Fruit fly (Drosophila melanogaster): ENCODE data around the gene p38a.

The p38a gene

dm6 chr3R:24105312-24105902, 46.7 kb downstream of the p38a start, which contains the start of gene Syx1A (continued):
- TF ChIP-seq nerfin-2 (GFP tag; IDR thresholded peaks at IDR 0.05; ENCODE audit: partially characterized antibody): no peak
- no peak for TF ChIP-seq maf-S (GFP tag; optimal IDR thresholded peaks at IDR 0.05)
- peak; percentile 30 for TF ChIP-seq HmgZ (tag; optimal IDR thresholded peaks at IDR 0.05)
- TF ChIP-seq Mes4 (GFP tag; optimal IDR thresholded peaks at IDR 0.05): no peak
- TF ChIP-seq dmrt11E (tag; optimal IDR thresholded peaks at IDR 0.05): no peak
- no peak for TF ChIP-seq Vsx1 (GFP tag; optimal IDR thresholded peaks at IDR 0.05)
- peak; percentile 5 for TF ChIP-seq CG11504 (tag; optimal IDR thresholded peaks at IDR 0.05)
- no peak for TF ChIP-seq CG6689 (GFP tag; IDR thresholded peaks at IDR 0.05)
- TF ChIP-seq exex (tag; optimal IDR thresholded peaks at IDR 0.05): no peak
- TF ChIP-seq CG2889 (GFP tag; IDR thresholded peaks at IDR 0.05): no peak
- TF ChIP-seq CG6765 (GFP tag; optimal IDR thresholded peaks at IDR 0.05): peak; percentile 62
- no peak for TF ChIP-seq Mrtf (GFP tag; IDR thresholded peaks at IDR 0.05)
- no peak for TF ChIP-seq mam (GFP tag; optimal IDR thresholded peaks at IDR 0.05)
- TF ChIP-seq CG17186 (GFP tag; optimal IDR thresholded peaks at IDR 0.05): peak; percentile 23
- TF ChIP-seq seq (GFP tag; IDR thresholded peaks at IDR 0.05): no peak
- no peak for TF ChIP-seq B-H1 (GFP tag; IDR thresholded peaks at IDR 0.05)
- TF ChIP-seq CG17328 (GFP tag; IDR thresholded peaks at IDR 0.05): no peak
- no peak for TF ChIP-seq HLH4C (GFP tag; IDR thresholded peaks at IDR 0.05; ENCODE audit: partially characterized antibody)
- no peak for TF ChIP-seq ap (GFP tag; IDR thresholded peaks at IDR 0.05)
- TF ChIP-seq CG9215 (GFP tag; IDR thresholded peaks at IDR 0.05): no peak
- no peak for TF ChIP-seq shn (GFP tag; optimal IDR thresholded peaks at IDR 0.05)
- TF ChIP-seq amos (GFP tag; IDR thresholded peaks at IDR 0.05; ENCODE audit: partially characterized antibody): no peak
- no peak for TF ChIP-seq CG8478 (optimal IDR thresholded peaks at IDR 0.05)
- no peak for TF ChIP-seq az2 (GFP tag; optimal IDR thresholded peaks at IDR 0.05)
- no peak for TF ChIP-seq jing (GFP tag; optimal IDR thresholded peaks at IDR 0.05)
- no peak for TF ChIP-seq kni (GFP tag; optimal IDR thresholded peaks at IDR 0.05)
- TF ChIP-seq ase (GFP tag; IDR thresholded peaks at IDR 0.05): no peak
- TF ChIP-seq fd102C (GFP tag; optimal IDR thresholded peaks at IDR 0.05): no peak
- TF ChIP-seq pfk (GFP tag; optimal IDR thresholded peaks at IDR 0.05): no peak
- no peak for TF ChIP-seq jumu (GFP tag; optimal IDR thresholded peaks at IDR 0.05)
- no peak for TF ChIP-seq da (GFP tag; optimal IDR thresholded peaks at IDR 0.05)
- TF ChIP-seq row (GFP tag; IDR thresholded peaks at IDR 0.05): no peak
- TF ChIP-seq Hr78 (GFP tag; optimal IDR thresholded peaks at IDR 0.05): no peak
- TF ChIP-seq Xbp1 (GFP tag; optimal IDR thresholded peaks at IDR 0.05): no peak
- TF ChIP-seq sna (GFP tag; IDR thresholded peaks at IDR 0.05; ENCODE audit: partially characterized antibody): no peak
- no peak for TF ChIP-seq gsb (GFP tag; IDR thresholded peaks at IDR 0.05)
- TF ChIP-seq danr (GFP tag; IDR thresholded peaks at IDR 0.05): no peak
- TF ChIP-seq CG4820 (GFP tag; optimal IDR thresholded peaks at IDR 0.05): no peak
- no peak for TF ChIP-seq CG31388 (GFP tag; optimal IDR thresholded peaks at IDR 0.05)
- no peak for TF ChIP-seq ATbp (GFP tag; optimal IDR thresholded peaks at IDR 0.05)
- no peak for TF ChIP-seq Usf (GFP tag; optimal IDR thresholded peaks at IDR 0.05)
- peak; percentile 26 for TF ChIP-seq cwo (GFP tag; optimal IDR thresholded peaks at IDR 0.05)
- no peak for TF ChIP-seq Dip3 (GFP tag; optimal IDR thresholded peaks at IDR 0.05)
- no peak for TF ChIP-seq lov (optimal IDR thresholded peaks at IDR 0.05)
- TF ChIP-seq lov (GFP tag; IDR thresholded peaks at IDR 0.05): no peak
- peak; percentile 56 for TF ChIP-seq Hmr (GFP tag; optimal IDR thresholded peaks at IDR 0.05)
- TF ChIP-seq Xrp1 (GFP tag; IDR thresholded peaks at IDR 0.05): no peak
- TF ChIP-seq CG18599 (GFP tag; optimal IDR thresholded peaks at IDR 0.05): peak; percentile 47
- no peak for TF ChIP-seq Ravus (GFP tag; IDR thresholded peaks at IDR 0.05)
- TF ChIP-seq HLHmδ (GFP tag; optimal IDR thresholded peaks at IDR 0.05): peak; percentile 10
- TF ChIP-seq gcm2 (GFP tag; optimal IDR thresholded peaks at IDR 0.05): no peak
- TF ChIP-seq Gug (GFP tag; IDR thresholded peaks at IDR 0.05): no peak
